Fruit fly (Drosophila melanogaster): Measurements from ENCODE around the gene CG2162.
A peak's percentile ranks its signal among the peaks of the same experiment; 100 is the strongest.

CG2162 gene

dm6 chr3L:3035769-3036583 is 980 bp downstream of the CG2162 start (continued):
- TF ChIP-seq crc (GFP tag; optimal IDR thresholded peaks at IDR 0.05) (peak; percentile 79), CG2120 (GFP tag; optimal IDR thresholded peaks at IDR 0.05) (peak; percentile 85), CG4424 (GFP tag; optimal IDR thresholded peaks at IDR 0.05) (peak; percentile 84), CG11695 (GFP tag; IDR thresholded peaks at IDR 0.05) (peak; percentile 90), CG4707 (GFP tag; optimal IDR thresholded peaks at IDR 0.05) (peak; percentile 65), bbx (GFP tag; IDR thresholded peaks at IDR 0.05; ENCODE audit: partially characterized antibody) (no peak), org-1 (GFP tag; optimal IDR thresholded peaks at IDR 0.05) (peak; percentile 82), CG15011 (GFP tag; optimal IDR thresholded peaks at IDR 0.05) (peak; percentile 88), al (GFP tag; IDR thresholded peaks at IDR 0.05) (peak; percentile 35; the same call in 1 of the 2 replicates), Hr3 (GFP tag; optimal IDR thresholded peaks at IDR 0.05) (peak; percentile 48), Chrac-16 (GFP tag; optimal IDR thresholded peaks at IDR 0.05) (peak; percentile 61), CG13123 (GFP tag; optimal IDR thresholded peaks at IDR 0.05) (peak; percentile 60), hkb (optimal IDR thresholded peaks at IDR 0.05) (no peak), hkb (GFP tag; IDR thresholded peaks at IDR 0.05) (peak; percentile 88), CG12104 (GFP tag; optimal IDR thresholded peaks at IDR 0.05) (peak; percentile 84), sna (GFP tag; IDR thresholded peaks at IDR 0.05; ENCODE audit: partially characterized antibody) (no peak), CG9932 (GFP tag; IDR thresholded peaks at IDR 0.05) (peak; percentile 79), CG11398 (GFP tag; optimal IDR thresholded peaks at IDR 0.05) (peak; percentile 46)

- TF ChIP-seq CG10321 (GFP tag; IDR thresholded peaks at IDR 0.05) (no peak), CG10543 (GFP tag; optimal IDR thresholded peaks at IDR 0.05) (peak; percentile 13), Optix (GFP tag; IDR thresholded peaks at IDR 0.05) (no peak), Trl (optimal IDR thresholded peaks at IDR 0.05) (peak in 1 of 2 experiments; percentile 3), Trl (GFP tag; optimal IDR thresholded peaks at IDR 0.05) (no peak), Ada2b (GFP tag; IDR thresholded peaks at IDR 0.05) (no peak), B-H1 (GFP tag; IDR thresholded peaks at IDR 0.05) (no peak), vfl (GFP tag; optimal IDR thresholded peaks at IDR 0.05) (peak; percentile 13), D19B (GFP tag; optimal IDR thresholded peaks at IDR 0.05) (peak; percentile 73), CG4730 (GFP tag; IDR thresholded peaks at IDR 0.05) (no peak), abd-A (tag; optimal IDR thresholded peaks at IDR 0.05) (peak; percentile 11), phol (tag; optimal IDR thresholded peaks at IDR 0.05) (no peak), Nf-YC (tag; optimal IDR thresholded peaks at IDR 0.05) (no peak), row (GFP tag; IDR thresholded peaks at IDR 0.05) (peak; percentile 29; the same call in 1 of the 3 replicates), slbo (GFP tag; IDR thresholded peaks at IDR 0.05) (0 out of 2 replicates have a peak, but pooled peaks have one; percentile 17), stc (GFP tag; IDR thresholded peaks at IDR 0.05) (no peak), Hr51 (GFP tag; optimal IDR thresholded peaks at IDR 0.05) (peak in 1 of 2 experiments; percentile 20), CG42726 (GFP tag; IDR thresholded peaks at IDR 0.05; ENCODE audit: partially characterized antibody) (peak; percentile 22; the same call in 1 of the 2 replicates), hkb (optimal IDR thresholded peaks at IDR 0.05) (no peak), hkb (GFP tag; IDR thresholded peaks at IDR 0.05) (no peak), dm (GFP tag; optimal IDR thresholded peaks at IDR 0.05) (no peak), crol (GFP tag; IDR thresholded peaks at IDR 0.05) (peak; percentile 91), CG15269 (tag; optimal IDR thresholded peaks at IDR 0.05) (peak; percentile 28), chinmo (GFP tag; IDR thresholded peaks at IDR 0.05; ENCODE audit: partially characterized antibody) (peak; percentile 81; the same call in 3 of the 4 replicates), sens (GFP tag) (peak; percentile 38), CG7987 (GFP tag; optimal IDR thresholded peaks at IDR 0.05) (peak; percentile 53), unc-4 (GFP tag; IDR thresholded peaks at IDR 0.05; ENCODE audit: partially characterized antibody) (no peak), Rfx (GFP tag; IDR thresholded peaks at IDR 0.05) (no peak), ken (GFP tag; IDR thresholded peaks at IDR 0.05) (0 out of 3 replicates have a peak, but pooled peaks have one; percentile 9), sr (GFP tag; IDR thresholded peaks at IDR 0.05) (0 out of 3 replicates have a peak, but pooled peaks have one; percentile 18), CG12769 (tag; optimal IDR thresholded peaks at IDR 0.05) (peak; percentile 91), Elba2 (GFP tag; optimal IDR thresholded peaks at IDR 0.05) (no peak)
These were observed 2.1 kb downstream of the CG2162 start for dm6 chr3L:3036951-3037586.
